Fruit fly (Drosophila melanogaster): ENCODE measurements around the gene TfIIFalpha.

TfIIFalpha gene

dm6 chr3R:6380129-6380528, at the start of gene TfIIFalpha, which contains the start of gene CG1024:
Gene TfIIFalpha (plus strand): TSS chr3R:6380467.
Gene CG1024 (minus strand): TSS chr3R:6380328.
- TF ChIP-seq GATAe (GFP tag; conservative IDR thresholded peaks at IDR 0.05), result no peak
- no peak for TF ChIP-seq HLH3B (GFP tag; IDR thresholded peaks at IDR 0.05)
- TF ChIP-seq ara (GFP tag; IDR thresholded peaks at IDR 0.05), result no peak
- TF ChIP-seq Hey (tag; optimal IDR thresholded peaks at IDR 0.05), result no peak
- TF ChIP-seq ato (GFP tag; IDR thresholded peaks at IDR 0.05; ENCODE audit: partially characterized antibody), result peak; percentile 88
- no peak for TF ChIP-seq CG13123 (GFP tag; optimal IDR thresholded peaks at IDR 0.05)
- peak; percentile 1 for TF ChIP-seq CG33557 (GFP tag; optimal IDR thresholded peaks at IDR 0.05)
- TF ChIP-seq lbe (GFP tag; optimal IDR thresholded peaks at IDR 0.05), result peak; percentile 19
- TF ChIP-seq CG34224 (GFP tag; IDR thresholded peaks at IDR 0.05; ENCODE audit: partially characterized antibody), result peak; percentile 96
- peak; percentile 89 for TF ChIP-seq tna (GFP tag; IDR thresholded peaks at IDR 0.05; ENCODE audit: partially characterized antibody)
- peak; percentile 64 for TF ChIP-seq E2f2 (GFP tag; IDR thresholded peaks at IDR 0.05)
- peak; percentile 77 for TF ChIP-seq bbx (GFP tag; IDR thresholded peaks at IDR 0.05; ENCODE audit: partially characterized antibody)
- peak; percentile 41 for TF ChIP-seq CG17829 (tag; optimal IDR thresholded peaks at IDR 0.05)
- TF ChIP-seq pita (GFP tag; optimal IDR thresholded peaks at IDR 0.05), result no peak
- TF ChIP-seq YL-1 (GFP tag; optimal IDR thresholded peaks at IDR 0.05), result peak; percentile 44
- TF ChIP-seq MBD-R2 (GFP tag; IDR thresholded peaks at IDR 0.05), result peak; percentile 73
- no peak for TF ChIP-seq corto (GFP tag; optimal IDR thresholded peaks at IDR 0.05)
- TF ChIP-seq CG10366 (GFP tag; IDR thresholded peaks at IDR 0.05), result no peak
- no peak for TF ChIP-seq CG18599 (GFP tag; optimal IDR thresholded peaks at IDR 0.05)
- no peak for TF ChIP-seq CG6765 (GFP tag; optimal IDR thresholded peaks at IDR 0.05)
- peak; percentile 81 for TF ChIP-seq knrl (GFP tag; IDR thresholded peaks at IDR 0.05; ENCODE audit: partially characterized antibody)
- TF ChIP-seq pzg (GFP tag; optimal IDR thresholded peaks at IDR 0.05), result peak; percentile 52
- TF ChIP-seq tll (GFP tag; optimal IDR thresholded peaks at IDR 0.05), result no peak
- TF ChIP-seq unc-4 (GFP tag; IDR thresholded peaks at IDR 0.05; ENCODE audit: partially characterized antibody), result peak; percentile 88
- no peak for TF ChIP-seq CG4360 (GFP tag; IDR thresholded peaks at IDR 0.05)
- no peak for TF ChIP-seq bcd (GFP tag; optimal IDR thresholded peaks at IDR 0.05)
- TF ChIP-seq CG7271 (tag; optimal IDR thresholded peaks at IDR 0.05), result no peak
- no peak for TF ChIP-seq CG11504 (tag; optimal IDR thresholded peaks at IDR 0.05)
- TF ChIP-seq CG3163 (GFP tag; optimal IDR thresholded peaks at IDR 0.05), result no peak
- TF ChIP-seq HLHmδ (GFP tag; optimal IDR thresholded peaks at IDR 0.05), result no peak
- TF ChIP-seq Poxn (GFP tag; IDR thresholded peaks at IDR 0.05), result no peak
- TF ChIP-seq CG8281 (tag; optimal IDR thresholded peaks at IDR 0.05), result no peak
- no peak for TF ChIP-seq Taf1 (GFP tag; IDR thresholded peaks at IDR 0.05)
- TF ChIP-seq Xrp1 (GFP tag; IDR thresholded peaks at IDR 0.05), result no peak; the same call in 1 of the 2 replicates
- TF ChIP-seq Myb (GFP tag; optimal IDR thresholded peaks at IDR 0.05), result peak; percentile 39
- TF ChIP-seq zfh1 (GFP tag; IDR thresholded peaks at IDR 0.05), result no peak
- no peak for TF ChIP-seq jigr1 (GFP tag; IDR thresholded peaks at IDR 0.05)
- TF ChIP-seq CG7963 (GFP tag; IDR thresholded peaks at IDR 0.05; ENCODE audit: partially characterized antibody), result peak; percentile 87
- peak; percentile 24 for TF ChIP-seq CG2120 (GFP tag; optimal IDR thresholded peaks at IDR 0.05)
- peak; percentile 3 for TF ChIP-seq Xbp1 (GFP tag; optimal IDR thresholded peaks at IDR 0.05)
- peak; percentile 97 for TF ChIP-seq HLH4C (GFP tag; IDR thresholded peaks at IDR 0.05; ENCODE audit: partially characterized antibody)
- no peak for TF ChIP-seq Tbp (GFP tag; optimal IDR thresholded peaks at IDR 0.05)
- peak; percentile 8 for TF ChIP-seq MESR4 (GFP tag; optimal IDR thresholded peaks at IDR 0.05)
- no peak for TF ChIP-seq usp (GFP tag; optimal IDR thresholded peaks at IDR 0.05)
- TF ChIP-seq Scr (GFP tag; IDR thresholded peaks at IDR 0.05; ENCODE audit: partially characterized antibody), result peak; percentile 90
- TF ChIP-seq Opbp (GFP tag; IDR thresholded peaks at IDR 0.05; ENCODE audit: partially characterized antibody), result peak; percentile 79
- TF ChIP-seq pnt (GFP tag; optimal IDR thresholded peaks at IDR 0.05), result no peak
- peak; percentile 79 for TF ChIP-seq Bgb (GFP tag; IDR thresholded peaks at IDR 0.05; ENCODE audit: partially characterized antibody)
- TF ChIP-seq Sry-β (GFP tag; optimal IDR thresholded peaks at IDR 0.05), result peak; percentile 3
- peak; percentile 84 for TF ChIP-seq stwl (tag; optimal IDR thresholded peaks at IDR 0.05)

Measured in whole organism, embryonic.